Fruit fly (Drosophila melanogaster): ENCODE results near the gene CG5071.

CG5071 gene

DNA sequence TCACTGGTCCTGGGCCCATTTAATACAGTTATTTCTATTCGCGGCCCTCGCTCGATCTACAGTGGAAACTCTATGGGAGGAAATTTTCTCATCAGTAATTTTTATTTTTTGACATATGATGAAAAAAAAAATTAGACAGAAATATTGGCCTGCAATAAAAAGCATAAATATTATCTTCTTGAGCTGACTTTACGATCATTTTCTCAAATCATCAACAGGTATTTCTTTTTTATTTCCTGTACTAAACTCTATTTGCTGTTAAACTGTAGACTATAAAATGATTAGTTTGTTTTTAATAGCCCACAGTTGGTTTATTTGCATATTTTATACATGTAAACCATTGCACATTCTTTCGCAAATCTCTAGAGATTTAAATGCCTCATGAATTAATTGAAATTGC, 26.0 kb downstream of the CG5071 start:
- TF ChIP-seq usp (GFP tag; optimal IDR thresholded peaks at IDR 0.05) (no peak), psq (optimal IDR thresholded peaks at IDR 0.05) (no peak), pan (optimal IDR thresholded peaks at IDR 0.05) (no peak), Dll (optimal IDR thresholded peaks at IDR 0.05) (no peak), CG8478 (optimal IDR thresholded peaks at IDR 0.05) (no peak), EcR (GFP tag; optimal IDR thresholded peaks at IDR 0.05) (no peak)

DNA sequence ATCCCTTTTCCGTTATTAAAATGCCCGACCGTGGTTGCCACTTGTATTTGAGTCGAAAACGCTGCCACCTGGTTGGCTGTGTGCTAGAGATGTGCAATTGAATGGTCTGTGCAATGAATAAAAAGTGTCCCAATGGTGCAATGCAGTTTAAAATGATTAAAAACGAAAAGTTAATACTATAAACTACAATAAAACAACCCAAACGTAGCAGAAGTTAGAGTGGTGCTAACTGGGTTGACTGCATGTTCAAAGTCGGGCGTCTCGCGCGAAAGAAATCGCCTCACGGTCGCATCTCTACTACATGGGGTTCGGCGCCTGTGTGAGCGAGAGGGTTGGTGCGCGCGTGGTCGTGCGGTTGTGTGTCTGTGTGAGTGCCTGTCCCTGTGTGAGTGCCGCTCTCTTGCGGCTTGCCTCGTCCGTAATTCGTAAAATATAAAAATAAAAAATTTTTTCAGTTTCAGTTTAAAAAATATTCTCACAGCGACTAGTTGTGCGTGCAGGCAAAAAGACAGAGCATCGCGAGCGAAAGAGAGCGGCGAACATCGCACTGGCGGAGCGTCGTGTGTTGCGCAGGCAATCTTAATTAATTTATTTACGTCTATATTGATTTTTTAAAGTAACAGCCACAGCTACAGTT, 28.8 kb downstream of the CG5071 start:
- no peak for TF ChIP-seq Dll (optimal IDR thresholded peaks at IDR 0.05)
- no peak for TF ChIP-seq EcR (GFP tag; optimal IDR thresholded peaks at IDR 0.05)
- peak; percentile 6 for TF ChIP-seq CG8478 (optimal IDR thresholded peaks at IDR 0.05)
- TF ChIP-seq usp (GFP tag; optimal IDR thresholded peaks at IDR 0.05) = no peak
- no peak for TF ChIP-seq psq (optimal IDR thresholded peaks at IDR 0.05)

DNA sequence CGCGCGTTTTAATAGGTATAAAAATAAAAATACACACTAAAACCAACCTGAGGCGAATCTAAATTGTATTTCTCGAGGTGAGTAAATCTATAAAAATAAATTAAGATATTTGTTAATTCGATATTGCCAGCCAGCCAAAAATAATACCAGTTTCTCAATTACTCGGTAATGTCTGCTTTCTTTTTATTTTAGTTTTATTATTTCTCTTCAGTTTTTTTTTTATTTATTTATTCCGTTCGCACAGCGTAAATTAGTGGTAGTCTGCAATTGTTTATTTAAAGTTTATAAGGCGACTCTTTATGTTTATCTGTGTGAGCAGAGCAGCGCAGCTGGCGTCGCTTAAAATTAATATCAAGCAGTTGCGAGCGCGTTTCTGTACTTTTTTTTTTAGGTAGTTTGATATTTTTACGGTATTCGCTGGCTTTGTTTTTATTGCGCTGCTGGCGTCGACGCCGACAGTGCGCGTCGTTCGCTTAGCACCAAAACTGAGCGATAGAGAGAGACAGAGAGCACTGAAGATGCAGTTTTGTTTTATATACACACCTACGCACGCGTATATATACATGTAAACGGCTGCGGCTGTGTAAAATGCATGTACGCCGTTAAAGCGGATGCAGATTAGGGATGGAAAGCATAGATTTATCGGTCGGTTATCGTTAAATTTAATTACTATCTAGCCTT, 29.5 kb downstream of the CG5071 start:
- TF ChIP-seq EcR (GFP tag; optimal IDR thresholded peaks at IDR 0.05) (no peak), pan (optimal IDR thresholded peaks at IDR 0.05) (no peak), Dll (optimal IDR thresholded peaks at IDR 0.05) (no peak)

DNA sequence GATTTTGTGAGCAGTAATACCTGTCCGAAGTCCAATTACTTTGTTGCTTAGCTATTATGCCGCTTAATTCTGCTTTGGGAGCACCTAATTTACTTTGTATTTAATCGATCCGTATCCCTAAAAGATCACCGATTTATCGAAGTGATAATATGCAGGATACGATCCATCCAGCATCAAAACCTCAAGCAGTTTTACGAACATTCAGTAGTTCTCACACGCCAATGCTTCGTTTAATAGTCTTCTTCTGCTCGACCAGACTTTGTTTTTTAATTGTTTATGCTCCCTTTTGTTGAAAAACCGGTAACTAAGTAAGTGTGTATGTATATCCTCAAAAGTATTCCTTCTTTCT, 30.0 kb downstream of the CG5071 start:
- TF ChIP-seq Dll (optimal IDR thresholded peaks at IDR 0.05) (no peak), pan (optimal IDR thresholded peaks at IDR 0.05) (no peak), usp (GFP tag; optimal IDR thresholded peaks at IDR 0.05) (no peak), EcR (GFP tag; optimal IDR thresholded peaks at IDR 0.05) (no peak), psq (optimal IDR thresholded peaks at IDR 0.05) (no peak), CG8478 (optimal IDR thresholded peaks at IDR 0.05) (no peak)

DNA sequence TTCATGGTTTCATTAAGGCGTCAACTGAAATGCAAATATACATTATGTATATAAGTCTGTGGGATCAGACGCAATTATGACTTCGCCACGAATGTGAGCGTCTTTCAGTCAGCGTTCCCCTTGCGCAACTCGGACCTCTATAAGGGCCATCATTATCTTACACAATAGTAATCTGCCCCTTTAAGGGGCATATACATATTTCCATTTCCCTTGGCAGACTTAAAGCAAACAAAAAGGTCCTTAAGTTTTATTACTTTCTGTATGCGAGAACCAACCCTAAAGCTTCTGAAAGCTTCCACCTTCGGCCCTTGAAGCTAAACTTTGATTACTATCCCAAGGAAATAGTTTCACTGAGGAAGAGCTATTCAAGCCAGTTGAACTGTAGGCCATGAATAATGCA, 32.2 kb downstream of the CG5071 start:
- TF ChIP-seq usp (GFP tag; optimal IDR thresholded peaks at IDR 0.05) = no peak
- no peak for TF ChIP-seq CG8478 (optimal IDR thresholded peaks at IDR 0.05)
- TF ChIP-seq pan (optimal IDR thresholded peaks at IDR 0.05) = no peak
- TF ChIP-seq Dll (optimal IDR thresholded peaks at IDR 0.05) = no peak

DNA sequence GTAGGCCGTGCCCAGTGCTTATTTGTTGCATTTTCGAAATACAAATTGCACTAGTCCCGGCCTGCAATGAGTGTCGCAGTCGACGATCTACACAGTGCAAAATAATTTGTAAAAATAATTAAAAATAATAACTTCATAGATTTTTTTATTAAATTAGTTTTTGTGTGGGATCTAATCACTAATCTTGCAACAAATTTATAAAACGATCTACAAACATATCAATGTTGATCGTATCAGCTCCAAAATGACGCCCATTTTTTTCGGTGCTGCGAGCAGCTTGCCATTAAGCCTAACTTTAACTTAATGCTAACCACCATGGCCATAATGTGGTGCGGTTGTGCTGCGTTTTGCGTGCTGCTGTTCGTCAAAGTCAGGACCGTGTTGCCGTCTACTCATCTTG, 33.2 kb downstream of the CG5071 start:
- TF ChIP-seq Dll (optimal IDR thresholded peaks at IDR 0.05) = no peak
- TF ChIP-seq usp (GFP tag; optimal IDR thresholded peaks at IDR 0.05) = no peak
- no peak for TF ChIP-seq CG8478 (optimal IDR thresholded peaks at IDR 0.05)
- TF ChIP-seq pan (optimal IDR thresholded peaks at IDR 0.05) = no peak
- TF ChIP-seq EcR (GFP tag; optimal IDR thresholded peaks at IDR 0.05) = no peak
- TF ChIP-seq psq (optimal IDR thresholded peaks at IDR 0.05) = no peak

DNA sequence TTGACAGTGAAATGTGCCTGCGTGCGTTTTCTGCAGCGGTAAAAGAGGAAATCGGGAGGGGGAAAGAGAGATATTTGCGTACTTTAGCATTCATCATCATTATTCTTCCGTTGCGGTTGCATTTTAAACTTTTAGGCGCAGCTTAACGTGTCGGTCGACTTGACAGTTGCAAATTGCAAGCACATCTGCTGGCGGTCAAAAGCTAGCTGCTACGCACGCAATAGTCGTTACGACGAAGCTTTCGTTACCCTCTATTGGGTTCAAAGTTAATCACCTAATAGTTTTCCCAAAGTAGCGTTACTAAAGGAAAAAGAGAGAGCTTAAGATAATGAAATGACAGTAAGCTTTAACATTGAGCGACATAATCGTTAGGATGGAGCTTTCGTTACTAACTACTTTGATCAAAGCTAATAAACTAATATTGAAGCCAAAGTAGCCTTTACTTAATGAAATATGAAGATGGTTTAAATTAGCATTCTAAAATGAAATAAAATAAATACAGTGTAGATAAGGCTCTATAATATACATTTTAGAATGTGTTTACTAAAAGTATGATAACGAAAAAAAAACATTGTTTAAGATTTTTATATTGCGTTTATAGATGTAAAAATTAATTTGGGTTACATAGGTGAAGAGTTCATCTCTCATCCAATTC, 34.0 kb downstream of the CG5071 start:
- no peak for TF ChIP-seq pan (optimal IDR thresholded peaks at IDR 0.05)

DNA sequence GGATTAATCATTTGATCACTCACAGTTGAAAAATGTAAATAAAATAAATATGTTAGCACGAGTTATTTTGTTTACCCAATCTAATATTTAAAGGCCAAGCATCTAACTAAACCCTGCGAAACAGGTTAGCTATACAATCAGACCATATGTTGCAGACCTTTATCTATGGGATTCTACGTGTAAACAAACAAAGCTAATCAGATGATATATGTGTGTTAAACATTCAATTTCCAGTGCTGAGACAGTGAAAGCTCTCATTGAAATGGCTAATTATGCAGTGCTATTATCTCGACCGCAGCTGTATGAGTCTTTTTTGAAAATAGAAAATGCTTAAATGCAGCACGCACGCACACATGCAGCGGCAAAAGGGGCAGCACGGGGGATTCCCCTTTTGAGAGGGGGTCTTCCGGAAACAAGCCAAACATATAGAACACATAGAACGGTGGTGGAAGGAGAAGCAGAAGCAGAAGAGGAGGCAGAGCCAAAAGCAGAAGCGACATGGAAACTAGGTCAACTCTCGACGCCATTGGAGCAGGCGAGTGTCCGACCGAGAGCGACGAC, 41.7 kb downstream of the CG5071 start:
- TF ChIP-seq Dll (optimal IDR thresholded peaks at IDR 0.05) (no peak), CG8478 (optimal IDR thresholded peaks at IDR 0.05) (no peak), usp (GFP tag; optimal IDR thresholded peaks at IDR 0.05) (no peak), psq (optimal IDR thresholded peaks at IDR 0.05) (no peak), pan (optimal IDR thresholded peaks at IDR 0.05) (no peak), EcR (GFP tag; optimal IDR thresholded peaks at IDR 0.05) (no peak)

DNA sequence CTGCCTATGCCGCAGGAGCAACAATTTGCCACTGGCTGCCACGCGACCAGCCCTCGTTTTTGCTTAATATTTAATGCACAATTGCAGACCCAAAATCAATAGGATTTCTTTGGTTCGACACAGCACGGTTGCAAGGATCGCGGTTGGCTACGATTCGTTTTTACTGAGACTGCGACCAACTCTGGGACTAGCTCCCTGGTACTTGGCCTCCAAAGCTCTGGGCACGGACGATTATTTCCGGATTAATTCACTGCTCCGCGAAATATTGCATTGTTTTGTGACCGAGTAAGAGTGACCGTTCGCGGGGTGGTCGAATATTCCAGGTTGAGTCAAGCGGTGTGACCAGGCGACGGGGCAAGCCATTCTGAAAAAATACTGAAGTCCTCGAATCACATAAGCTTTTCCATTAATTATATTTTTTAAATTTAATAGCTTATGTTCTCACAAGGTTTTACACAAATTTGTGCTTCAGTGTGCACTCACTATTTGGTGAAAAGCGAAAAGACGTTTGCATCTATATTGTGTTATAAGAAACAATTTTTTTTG, 42.8 kb downstream of the CG5071 start, which contains the start of gene Tnks:
TSS of gene Tnks (minus strand) at position 302 of the 546 bp plus-strand sequence.
- no peak for TF ChIP-seq Dll (optimal IDR thresholded peaks at IDR 0.05)

DNA sequence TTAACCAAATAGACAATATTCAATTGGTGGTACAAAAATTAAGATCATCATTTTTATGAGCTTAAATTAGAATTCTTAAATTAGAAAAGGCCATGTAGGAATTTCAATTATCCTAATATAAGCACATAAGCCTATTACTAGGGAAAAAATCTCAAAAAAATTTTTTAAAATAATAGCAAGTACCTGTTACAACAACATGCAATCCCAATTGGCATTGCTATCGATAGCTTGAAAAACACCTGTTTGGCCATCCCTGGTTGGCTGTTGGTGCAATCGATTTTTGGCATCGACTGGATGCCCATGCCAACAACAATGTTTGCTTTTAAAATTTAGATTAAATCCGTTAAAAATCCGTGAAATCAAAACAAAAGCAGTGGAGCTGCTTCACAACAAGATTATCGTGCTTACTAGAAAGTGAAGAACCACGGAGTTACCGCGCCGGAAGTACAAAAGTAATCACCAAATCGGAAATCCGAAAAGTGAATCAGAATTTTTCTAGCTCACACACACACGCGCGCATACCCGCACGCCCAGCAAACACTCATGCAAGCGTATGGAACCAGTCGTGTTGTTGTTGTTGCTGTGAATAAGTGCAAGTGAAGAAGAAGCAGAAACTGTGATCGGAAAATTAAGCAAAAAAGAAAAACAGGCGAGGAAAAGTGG, 43.4 kb downstream of the CG5071 start, which contains the start of gene RASSF8:
TSS of gene RASSF8 (plus strand) at position 265 of the 663 bp plus-strand sequence.
- TF ChIP-seq psq (optimal IDR thresholded peaks at IDR 0.05) (no peak), usp (GFP tag; optimal IDR thresholded peaks at IDR 0.05) (no peak), EcR (GFP tag; optimal IDR thresholded peaks at IDR 0.05) (no peak), pan (optimal IDR thresholded peaks at IDR 0.05) (no peak), CG8478 (optimal IDR thresholded peaks at IDR 0.05) (no peak), Dll (optimal IDR thresholded peaks at IDR 0.05) (no peak)

DNA sequence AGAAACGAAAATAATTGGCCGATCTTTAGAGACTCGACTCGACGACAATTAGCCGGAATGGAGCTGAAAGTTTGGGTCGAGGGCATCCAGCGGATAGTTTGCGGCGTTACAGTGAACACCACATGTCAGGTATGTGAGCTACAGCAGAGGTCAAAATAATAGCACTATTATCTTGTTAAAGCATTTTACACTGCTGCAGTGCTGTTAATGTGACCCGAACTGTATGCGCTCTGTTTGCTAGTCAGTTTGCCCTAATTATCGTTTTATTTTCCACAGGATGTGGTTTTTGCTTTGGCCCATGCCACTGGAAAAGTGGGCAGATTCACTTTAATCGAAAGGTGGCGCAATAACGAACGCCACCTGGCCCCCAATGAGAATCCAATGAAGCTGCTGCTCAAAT, 44.1 kb downstream of the CG5071 start:
- no peak for TF ChIP-seq pan (optimal IDR thresholded peaks at IDR 0.05)
- TF ChIP-seq psq (optimal IDR thresholded peaks at IDR 0.05) = no peak
- TF ChIP-seq usp (GFP tag; optimal IDR thresholded peaks at IDR 0.05) = no peak
- TF ChIP-seq CG8478 (optimal IDR thresholded peaks at IDR 0.05) = no peak
- TF ChIP-seq EcR (GFP tag; optimal IDR thresholded peaks at IDR 0.05) = no peak
- TF ChIP-seq Dll (optimal IDR thresholded peaks at IDR 0.05) = no peak

DNA sequence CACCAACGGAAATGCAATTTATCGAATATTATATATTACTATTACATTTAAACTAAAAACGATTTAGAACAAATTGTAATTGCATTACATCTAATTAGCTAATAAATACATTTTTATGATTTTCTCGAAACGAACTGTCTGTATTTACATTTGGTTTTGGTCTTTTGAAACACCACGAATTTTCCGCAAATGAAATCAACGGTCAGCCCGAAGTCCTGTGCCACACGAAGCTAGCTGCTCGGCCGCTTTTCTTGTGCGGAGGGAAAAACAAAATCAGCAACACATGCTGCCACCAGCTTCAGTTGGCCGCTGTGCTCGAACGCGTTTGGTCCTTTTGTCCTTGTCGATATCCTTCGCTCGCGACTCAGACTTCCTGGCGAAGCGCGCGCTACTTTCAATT, 47.3 kb downstream of the CG5071 start, which contains the start of gene Lgr3:
TSS of gene Lgr3 (plus strand) at position 301 of the 400 bp plus-strand sequence.
- TF ChIP-seq EcR (GFP tag; optimal IDR thresholded peaks at IDR 0.05) (no peak), pan (optimal IDR thresholded peaks at IDR 0.05) (no peak), Dll (optimal IDR thresholded peaks at IDR 0.05) (no peak), CG8478 (optimal IDR thresholded peaks at IDR 0.05) (no peak), usp (GFP tag; optimal IDR thresholded peaks at IDR 0.05) (no peak), psq (optimal IDR thresholded peaks at IDR 0.05) (no peak)
